Fruit fly (Drosophila melanogaster): ENCODE measurements around the gene Cyp4d2.
A peak's percentile ranks its signal among the peaks of the same experiment; 100 is the strongest.

- TF ChIP-seq hb (GFP tag; IDR thresholded peaks at IDR 0.05; ENCODE audit: partially characterized antibody), result no peak
- TF ChIP-seq CG6854 (GFP tag; optimal IDR thresholded peaks at IDR 0.05), result no peak
- TF ChIP-seq ab (GFP tag; optimal IDR thresholded peaks at IDR 0.05), result no peak
- TF ChIP-seq sc (optimal IDR thresholded peaks at IDR 0.05), result no peak
- TF ChIP-seq sc (GFP tag; optimal IDR thresholded peaks at IDR 0.05), result peak; percentile 21
- peak; percentile 53 for TF ChIP-seq Xbp1 (GFP tag; optimal IDR thresholded peaks at IDR 0.05)
- TF ChIP-seq emc (GFP tag; optimal IDR thresholded peaks at IDR 0.05), result no peak
Observed at dm6 chrX:2166129-2166528, 9.7 kb upstream of the Cyp4d2 start.

All from whole organism, embryonic.